Fruit fly (Drosophila melanogaster) whole organism, embryonic: ENCODE results near the gene CG31344.
A peak's percentile ranks its signal among the peaks of the same experiment; 100 is the strongest.

Experiments
- Aef1 ChIP-seq: fragments of 200-800 bp; sonication (Bioruptor generic); IDR thresholded peaks from 3 replicates; pipeline ENCODE4 v1.3.6; 2022; ENCODE audit warnings: missing biosample characterization, missing genetic modification characterization
- CG10959 ChIP-seq: fragments of 200-800 bp; sonication (Bioruptor generic); IDR thresholded peaks from 2 replicates; pipeline ENCODE4 v1.3.6; 2022; ENCODE audit warnings: missing biosample characterization, missing genetic modification characterization
- CG11085 ChIP-seq: fragments of 200-800 bp; sonication (Bioruptor generic); IDR thresholded peaks from 2 replicates; pipeline ENCODE4 v1.3.6; 2022; ENCODE audit warnings: missing biosample characterization, missing genetic modification characterization
- CG12155 ChIP-seq: fragments of 200-800 bp; sonication (Bioruptor generic); optimal IDR thresholded peaks from 3 replicates; lab custom pipeline; 2016; ENCODE audit warnings: missing biosample characterization, missing genetic modification characterization
- CG13296 ChIP-seq: fragments of 200-800 bp; sonication (Bioruptor generic); optimal IDR thresholded peaks from 3 replicates; lab custom pipeline; 2018; ENCODE audit warnings: missing biosample characterization, mild to moderate bottlenecking, missing genetic modification characterization
- CG14667 ChIP-seq: fragments of 200-800 bp; sonication (Bioruptor generic); IDR thresholded peaks from 2 replicates; pipeline ENCODE4 v1.3.6; 2022; ENCODE audit warnings: missing biosample characterization, missing genetic modification characterization
- CG14860 ChIP-seq: fragments of 200-800 bp; sonication (Bioruptor generic); IDR thresholded peaks from 3 replicates; pipeline ENCODE4 v1.3.6; 2022; ENCODE audit warnings: missing biosample characterization, missing genetic modification characterization; ENCODE audit not compliant: partially characterized antibody
- CG15601 ChIP-seq: fragments of 200-800 bp; sonication (Bioruptor generic); optimal IDR thresholded peaks from 3 replicates; lab custom pipeline; 2019; ENCODE audit warnings: missing biosample characterization, mild to moderate bottlenecking, missing genetic modification characterization, moderate library complexity
- CG17186 ChIP-seq: fragments of 200-800 bp; sonication (Bioruptor generic); optimal IDR thresholded peaks from 3 replicates; lab custom pipeline; 2017; ENCODE audit warnings: missing biosample characterization, missing genetic modification reagents, missing genetic modification characterization
- CG17912 ChIP-seq: fragments of 200-800 bp; sonication (Bioruptor generic); optimal IDR thresholded peaks from 2 replicates; lab custom pipeline; 2018; ENCODE audit warnings: missing biosample characterization, mild to moderate bottlenecking, missing genetic modification characterization
- CG1792 ChIP-seq: fragments of 200-800 bp; sonication (Bioruptor generic); optimal IDR thresholded peaks from 2 replicates; lab custom pipeline; 2016; ENCODE audit warnings: missing biosample characterization, missing genetic modification characterization
- CG4360 ChIP-seq: fragments of 200-800 bp; sonication (Bioruptor generic); IDR thresholded peaks from 2 replicates; pipeline ENCODE4 v1.3.6; 2022; ENCODE audit warnings: missing biosample characterization, missing genetic modification characterization
- CG5180 ChIP-seq: fragments of 200-800 bp; sonication (Bioruptor generic); optimal IDR thresholded peaks from 3 replicates; lab custom pipeline; 2017; ENCODE audit warnings: missing biosample characterization, missing genetic modification characterization, mild to moderate bottlenecking, moderate library complexity, missing genetic modification reagents
- CG5953 ChIP-seq: fragments of 200-800 bp; sonication (Bioruptor generic); IDR thresholded peaks from 2 replicates; pipeline ENCODE4 v1.3.6; 2022; ENCODE audit warnings: missing biosample characterization, missing genetic modification characterization
- CG7963 ChIP-seq: fragments of 200-800 bp; sonication (Bioruptor generic); IDR thresholded peaks from 3 replicates; pipeline ENCODE4 v1.3.6; 2022; ENCODE audit warnings: missing biosample characterization, missing genetic modification characterization; ENCODE audit not compliant: partially characterized antibody
- CG9876 ChIP-seq: fragments of 200-800 bp; sonication (Bioruptor generic); optimal IDR thresholded peaks from 2 replicates; lab custom pipeline; 2016; ENCODE audit warnings: missing biosample characterization, missing genetic modification characterization
- Camta ChIP-seq: fragments of 200-800 bp; sonication (Bioruptor generic); optimal IDR thresholded peaks from 2 replicates; lab custom pipeline; 2016; ENCODE audit warnings: missing biosample characterization, missing genetic modification characterization
- Drgx ChIP-seq: fragments of 200-800 bp; sonication (Bioruptor generic); IDR thresholded peaks from 2 replicates; pipeline ENCODE4 v1.3.6; 2022; ENCODE audit warnings: missing biosample characterization, missing genetic modification characterization
- ERR ChIP-seq: fragments of 200-800 bp; sonication (Bioruptor generic); optimal IDR thresholded peaks from 2 replicates; lab custom pipeline; 2016; ENCODE audit warnings: missing biosample characterization, missing genetic modification characterization
- Ets97D ChIP-seq: fragments of 200-800 bp; sonication (Bioruptor generic); optimal IDR thresholded peaks from 3 replicates; lab custom pipeline; 2016; ENCODE audit warnings: missing biosample characterization, missing genetic modification characterization
- Fer1 ChIP-seq: fragments of 200-800 bp; sonication (Bioruptor generic); optimal IDR thresholded peaks from 2 replicates; lab custom pipeline; 2017; ENCODE audit warnings: missing biosample characterization, mild to moderate bottlenecking, missing genetic modification characterization
- Fer2 ChIP-seq: fragments of 200-800 bp; sonication (Bioruptor generic); optimal IDR thresholded peaks from 2 replicates; lab custom pipeline; 2018; ENCODE audit warnings: missing biosample characterization, mild to moderate bottlenecking, missing genetic modification characterization, moderate library complexity
- Ravus ChIP-seq: fragments of 200-800 bp; sonication (Bioruptor generic); IDR thresholded peaks from 2 replicates; pipeline ENCODE4 v1.3.6; 2022; ENCODE audit warnings: missing biosample characterization, missing genetic modification characterization
- Sry-β ChIP-seq: fragments of 200-800 bp; sonication (Bioruptor generic); optimal IDR thresholded peaks from 2 replicates; lab custom pipeline; 2018; ENCODE audit warnings: missing biosample characterization, mild to moderate bottlenecking, missing genetic modification characterization, moderate library complexity
- Stat92E ChIP-seq, 3 experiments: fragments of >200 bp in 2 of 3; fragments of 200-800 bp in 1 of 3; sonication (Bioruptor generic) in 1 of 3; optimal IDR thresholded peaks; 2 replicates each; lab custom pipeline; 2017 to 2019; ENCODE audit warnings: missing biosample characterization in 3 of 3, missing genetic modification characterization in 3 of 3, mild to moderate bottlenecking in 1 of 3, moderate library complexity in 1 of 3
- cad ChIP-seq: fragments of >200 bp; optimal IDR thresholded peaks from 2 replicates; lab custom pipeline; 2017; ENCODE audit warnings: missing biosample characterization, missing genetic modification characterization
- cas ChIP-seq: fragments of 200-800 bp; sonication (Bioruptor generic); IDR thresholded peaks from 2 replicates; pipeline ENCODE4 v1.3.6; 2022; ENCODE audit warnings: missing biosample characterization, missing genetic modification characterization
- chif ChIP-seq, 2 experiments: fragments of 200-800 bp; sonication (Bioruptor generic); optimal IDR thresholded peaks; 3 replicates each; lab custom pipeline; 2016; ENCODE audit warnings: missing biosample characterization in 2 of 2, missing genetic modification characterization in 2 of 2
- da ChIP-seq: fragments of 200-800 bp; sonication (Bioruptor generic); optimal IDR thresholded peaks from 2 replicates; lab custom pipeline; 2016; ENCODE audit warnings: missing biosample characterization, missing genetic modification characterization
- dm ChIP-seq: fragments of 200-800 bp; sonication (Bioruptor generic); optimal IDR thresholded peaks from 3 replicates; lab custom pipeline; 2016; ENCODE audit warnings: missing biosample characterization, missing genetic modification characterization
- fru ChIP-seq: fragments of >200 bp; optimal IDR thresholded peaks from 2 replicates; lab custom pipeline; 2017
- inv ChIP-seq: fragments of 200-800 bp; sonication (Bioruptor generic); IDR thresholded peaks from 2 replicates; pipeline ENCODE4 v1.3.6; 2022; ENCODE audit warnings: missing biosample characterization, missing genetic modification characterization; ENCODE audit not compliant: partially characterized antibody
- knrl ChIP-seq: fragments of 200-800 bp; sonication (Bioruptor generic); IDR thresholded peaks from 3 replicates; pipeline ENCODE4 v1.3.6; 2022; ENCODE audit warnings: missing biosample characterization, missing genetic modification characterization; ENCODE audit not compliant: partially characterized antibody
- lbe ChIP-seq: fragments of 200-800 bp; sonication (Bioruptor generic); optimal IDR thresholded peaks from 2 replicates; lab custom pipeline; 2016; ENCODE audit warnings: missing biosample characterization, mild to moderate bottlenecking, missing genetic modification characterization
- luna ChIP-seq: fragments of 200-800 bp; sonication (Bioruptor generic); optimal IDR thresholded peaks from 2 replicates; lab custom pipeline; 2016; ENCODE audit warnings: missing biosample characterization, missing genetic modification characterization
- pb ChIP-seq: fragments of 200-800 bp; sonication (Bioruptor generic); optimal IDR thresholded peaks from 3 replicates; lab custom pipeline; 2016; ENCODE audit warnings: missing biosample characterization, missing genetic modification characterization
- repo ChIP-seq: fragments of 200-800 bp; sonication (Bioruptor generic); optimal IDR thresholded peaks from 2 replicates; lab custom pipeline; 2016; ENCODE audit warnings: missing biosample characterization, missing genetic modification characterization
- rib ChIP-seq: fragments of 200-800 bp; sonication (Bioruptor generic); IDR thresholded peaks from 2 replicates; pipeline ENCODE4 v1.3.6; 2022; ENCODE audit warnings: missing biosample characterization, missing genetic modification characterization
- salm ChIP-seq: fragments of 200-800 bp; sonication (Bioruptor generic); optimal IDR thresholded peaks from 2 replicates; lab custom pipeline; 2018; ENCODE audit warnings: missing biosample characterization, mild to moderate bottlenecking, missing genetic modification characterization
- shn ChIP-seq: fragments of 200-800 bp; sonication (Bioruptor generic); optimal IDR thresholded peaks from 3 replicates; lab custom pipeline; 2016; ENCODE audit warnings: missing biosample characterization, missing genetic modification characterization
- sim ChIP-seq: fragments of 200-800 bp; sonication (Bioruptor generic); IDR thresholded peaks from 2 replicates; pipeline ENCODE4 v1.3.6; 2022; ENCODE audit warnings: missing biosample characterization, missing genetic modification characterization
- slbo ChIP-seq: fragments of 200-800 bp; sonication (Bioruptor generic); IDR thresholded peaks from 2 replicates; pipeline ENCODE4 v1.3.6; 2022; ENCODE audit warnings: missing biosample characterization, missing genetic modification characterization
- tgo ChIP-seq: fragments of 200-800 bp; sonication (Bioruptor generic); IDR thresholded peaks from 3 replicates; pipeline ENCODE4 v1.3.6; 2022; ENCODE audit warnings: missing biosample characterization, missing genetic modification characterization
- tio ChIP-seq: fragments of 200-800 bp; sonication (Bioruptor generic); optimal IDR thresholded peaks from 2 replicates; lab custom pipeline; 2017; ENCODE audit warnings: missing biosample characterization, missing genetic modification characterization, inconsistent platforms
- toy ChIP-seq: fragments of 200-800 bp; sonication (Bioruptor generic); IDR thresholded peaks from 2 replicates; pipeline ENCODE4 v1.3.6; 2022; ENCODE audit warnings: missing biosample characterization, missing genetic modification characterization
- unc-4 ChIP-seq: fragments of 200-800 bp; sonication (Bioruptor generic); IDR thresholded peaks from 2 replicates; pipeline ENCODE4 v1.3.6; 2022; ENCODE audit warnings: missing biosample characterization, missing genetic modification characterization; ENCODE audit not compliant: partially characterized antibody
- vfl ChIP-seq: fragments of 200-800 bp; sonication (Bioruptor generic); optimal IDR thresholded peaks from 2 replicates; lab custom pipeline; 2016; ENCODE audit warnings: missing biosample characterization, missing genetic modification characterization
- yki ChIP-seq: fragments of >200 bp; optimal IDR thresholded peaks from 3 replicates; lab custom pipeline; 2018
- z ChIP-seq: fragments of 200-800 bp; sonication (Bioruptor generic); IDR thresholded peaks from 3 replicates; pipeline ENCODE4 v1.3.6; 2022; ENCODE audit warnings: missing biosample characterization, missing genetic modification characterization
- zfh2 ChIP-seq: fragments of 200-800 bp; sonication (Bioruptor generic); optimal IDR thresholded peaks from 2 replicates; lab custom pipeline; 2016; ENCODE audit warnings: missing biosample characterization, missing genetic modification characterization

Gene CG31344

DNA sequence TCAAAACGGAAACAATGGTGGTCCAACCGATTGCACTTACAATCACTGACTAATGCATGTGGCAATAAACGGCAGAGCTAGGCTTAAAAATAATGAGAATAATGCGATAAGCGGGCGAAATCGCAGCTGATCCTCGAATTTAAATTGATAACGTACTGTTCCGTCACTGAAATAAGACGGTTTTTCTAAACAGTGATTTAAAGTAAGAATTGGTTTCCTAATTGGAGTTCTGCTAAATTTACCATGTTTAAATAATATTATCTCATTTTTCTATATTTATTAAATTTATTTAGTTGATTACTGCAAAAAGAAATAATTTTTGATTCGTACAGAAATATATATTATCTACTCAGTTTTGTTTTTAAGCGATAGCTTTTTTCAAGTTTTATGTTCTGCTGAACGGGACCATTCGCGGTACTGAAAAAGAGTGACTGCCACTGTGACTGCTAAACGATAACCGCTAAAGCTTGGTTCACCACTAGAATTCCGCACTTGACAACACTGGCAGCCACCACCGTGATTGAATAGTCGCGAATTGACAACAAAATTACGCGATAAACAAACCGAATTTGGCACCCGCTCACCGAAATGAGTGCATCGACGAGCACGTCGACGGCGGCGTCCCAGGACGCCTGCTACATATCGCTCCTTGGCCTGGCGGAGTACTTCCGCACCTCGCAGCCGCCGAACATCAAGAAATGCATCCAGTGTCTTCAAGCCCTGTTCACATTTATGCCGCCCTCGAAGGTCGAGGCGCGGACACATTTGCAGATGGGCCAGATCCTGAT is 16.2 kb downstream of the CG31344 start, which contains the start of the genes Spn88Eb and Mau2 (continued):
- TF ChIP-seq unc-4 (GFP tag; lab: Robert Waterston, UW), result peak; percentile 72
- TF ChIP-seq pb (GFP tag; lab: Kevin White, UChicago), result no peak
- TF ChIP-seq CG5180 (GFP tag; lab: Kevin White, UChicago), result no peak
- TF ChIP-seq cad (GFP tag; lab: Kevin White, UChicago), result no peak
- TF ChIP-seq CG13296 (GFP tag; lab: Kevin White, UChicago), result peak; percentile 65
- no peak for TF ChIP-seq ERR (GFP tag; lab: Kevin White, UChicago)
- no peak for TF ChIP-seq Stat92E (GFP tag; optimal IDR thresholded peaks at IDR 0.05; lab: Kevin White, UChicago)
- TF ChIP-seq Drgx (GFP tag; lab: Robert Waterston, UW), result peak; percentile 37; the same call in 1 of the 2 replicates
- TF ChIP-seq CG14667 (GFP tag; lab: Robert Waterston, UW), result peak; percentile 82
- peak; percentile 47; the same call in 1 of the 2 replicates for TF ChIP-seq cas (GFP tag; lab: Robert Waterston, UW)
- peak; percentile 76 for TF ChIP-seq CG11085 (GFP tag; lab: Robert Waterston, UW)
- TF ChIP-seq knrl (GFP tag; lab: Robert Waterston, UW), result peak; percentile 82
- peak; percentile 57 for TF ChIP-seq lbe (GFP tag; lab: Kevin White, UChicago)
- TF ChIP-seq CG17186, result peak; percentile 52
- peak; percentile 63 for TF ChIP-seq Fer1 (GFP tag; lab: Kevin White, UChicago)
- TF ChIP-seq Aef1 (GFP tag; lab: Robert Waterston, UW), result peak; percentile 69
- TF ChIP-seq sim (GFP tag; lab: Robert Waterston, UW), result no peak
- TF ChIP-seq CG17912 (GFP tag; lab: Kevin White, UChicago), result peak; percentile 26
- TF ChIP-seq yki (lab: Kevin White, UChicago), result no peak
- TF ChIP-seq zfh2 (GFP tag; lab: Kevin White, UChicago), result peak; percentile 77
- peak; percentile 52 for TF ChIP-seq Fer2 (tag; lab: Kevin White, UChicago)
- TF ChIP-seq tio (GFP tag; lab: Kevin White, UChicago), result no peak
- TF ChIP-seq CG1792, result no peak
- no peak for TF ChIP-seq CG4360 (GFP tag; lab: Robert Waterston, UW)
- TF ChIP-seq fru (lab: Kevin White, UChicago), result no peak
- TF ChIP-seq Ravus (GFP tag; lab: Robert Waterston, UW), result peak; percentile 32
- peak; percentile 85 for TF ChIP-seq Sry-β (GFP tag; lab: Kevin White, UChicago)
- peak; percentile 49 for TF ChIP-seq dm (GFP tag; lab: Kevin White, UChicago)
- TF ChIP-seq rib (GFP tag; lab: Robert Waterston, UW), result peak; percentile 87
- peak; percentile 36 for TF ChIP-seq Camta (GFP tag; lab: Kevin White, UChicago)
- TF ChIP-seq da (GFP tag; lab: Kevin White, UChicago), result no peak
- TF ChIP-seq inv (GFP tag; lab: Robert Waterston, UW), result peak; percentile 49; the same call in 1 of the 2 replicates
- TF ChIP-seq vfl (GFP tag; lab: Kevin White, UChicago), result peak; percentile 45
- peak; percentile 46; the same call in 2 of the 3 replicates for TF ChIP-seq CG14860
- peak; percentile 37 for TF ChIP-seq shn (GFP tag; lab: Kevin White, UChicago)
- TF ChIP-seq tgo (GFP tag; lab: Robert Waterston, UW), result peak; percentile 59
- TF ChIP-seq CG7963 (GFP tag; lab: Robert Waterston, UW), result no peak; the same call in 1 of the 3 replicates
- no peak for TF ChIP-seq z
- no peak; the same call in 1 of the 2 replicates for TF ChIP-seq toy (GFP tag; lab: Robert Waterston, UW)
- no peak for TF ChIP-seq luna (GFP tag; lab: Kevin White, UChicago)
- TF ChIP-seq slbo (GFP tag; lab: Robert Waterston, UW), result peak; percentile 91
- TF ChIP-seq CG15601 (tag; lab: Kevin White, UChicago), result peak; percentile 96
- TF ChIP-seq CG10959, result no peak
- peak; percentile 23 for TF ChIP-seq repo (GFP tag; lab: Kevin White, UChicago)
- TF ChIP-seq CG5953, result no peak
- TF ChIP-seq salm (tag; lab: Kevin White, UChicago), result no peak
- TF ChIP-seq chif (GFP tag; optimal IDR thresholded peaks at IDR 0.05; lab: Kevin White, UChicago), result peak; percentile 39 to 55
- peak; percentile 39 for TF ChIP-seq Ets97D (GFP tag; lab: Kevin White, UChicago)
- peak; percentile 64 for TF ChIP-seq CG12155 (GFP tag; lab: Kevin White, UChicago)
- peak; percentile 58 for TF ChIP-seq CG9876 (GFP tag; lab: Kevin White, UChicago)
